Worm (Caenorhabditis elegans): ENCODE results near the gene F08F8.10.
A peak's percentile ranks its signal among the peaks of the same experiment; 100 is the strongest.

DNA sequence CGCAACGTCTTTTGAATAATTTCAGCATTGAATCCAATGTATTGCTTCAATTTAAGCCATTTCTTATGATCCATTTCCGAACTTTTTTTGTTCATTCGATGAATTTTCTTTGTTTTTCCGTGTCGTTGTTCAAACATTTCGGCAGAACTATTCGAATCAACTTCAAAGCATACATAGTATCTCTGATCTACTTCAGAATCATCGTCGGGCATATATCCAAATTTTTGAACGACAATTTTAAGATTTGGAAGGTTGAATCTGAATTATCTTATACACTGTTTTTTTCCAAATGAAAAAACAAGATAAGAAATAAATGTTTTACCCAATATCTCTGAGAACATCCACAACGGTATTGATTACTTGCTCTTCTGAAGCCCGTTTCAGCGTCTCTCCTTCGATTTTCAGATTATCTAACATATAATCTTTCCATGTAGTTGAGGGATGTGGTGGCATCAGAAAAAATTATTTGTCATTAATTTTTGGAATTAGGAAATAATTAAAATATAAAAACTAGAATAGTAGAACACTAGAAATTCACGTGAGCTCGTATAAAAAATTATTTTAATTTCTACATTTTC, 27.9 kb downstream of the F08F8.10 start, which contains the start of gene lab-2:
- TF ChIP-seq irx-1 (tag; optimal IDR thresholded peaks at IDR 0.05): no peak
- peak; percentile 22 for TF ChIP-seq nhr-90 (tag; optimal IDR thresholded peaks at IDR 0.05; ENCODE audit: poor library complexity)
